Fruit fly (Drosophila melanogaster) whole organism, embryonic: Measurements from ENCODE around the gene Prm.
A peak's percentile ranks its signal among the peaks of the same experiment; 100 is the strongest.

ENCODE experiments used
- Aef1 ChIP-seq: fragments of 200-800 bp; sonication (Bioruptor generic); IDR thresholded peaks from 3 replicates; pipeline ENCODE4 v1.3.6; 2022; ENCODE audit warnings: missing biosample characterization, missing genetic modification characterization
- Antp ChIP-seq: fragments of 200-800 bp; sonication (Bioruptor generic); optimal IDR thresholded peaks from 3 replicates; lab custom pipeline; 2016; ENCODE audit warnings: missing biosample characterization, missing genetic modification characterization
- Atf3 ChIP-seq: fragments of 200-800 bp; sonication (Bioruptor generic); optimal IDR thresholded peaks from 3 replicates; lab custom pipeline; 2016; ENCODE audit warnings: missing biosample characterization, missing genetic modification characterization
- CG10209 ChIP-seq: fragments of 200-800 bp; sonication (Bioruptor generic); optimal IDR thresholded peaks from 3 replicates; lab custom pipeline; 2017; ENCODE audit warnings: missing biosample characterization, mild to moderate bottlenecking, missing genetic modification characterization, missing genetic modification reagents
- CG10979 ChIP-seq: fragments of 200-800 bp; sonication (Bioruptor generic); optimal IDR thresholded peaks from 2 replicates; lab custom pipeline; 2018; ENCODE audit warnings: missing biosample characterization, mild to moderate bottlenecking, missing genetic modification characterization, moderate library complexity
- CG12299 ChIP-seq: fragments of 200-800 bp; sonication (Bioruptor generic); optimal IDR thresholded peaks from 2 replicates; lab custom pipeline; 2018; ENCODE audit warnings: missing biosample characterization, mild to moderate bottlenecking, missing genetic modification characterization
- CG12659 ChIP-seq: fragments of 200-800 bp; sonication (Bioruptor generic); optimal IDR thresholded peaks from 3 replicates; lab custom pipeline; 2017; ENCODE audit warnings: mild to moderate bottlenecking, missing biosample characterization, missing genetic modification reagents, missing genetic modification characterization
- CG13624 ChIP-seq: fragments of 200-800 bp; sonication (Bioruptor generic); optimal IDR thresholded peaks from 2 replicates; lab custom pipeline; 2016; ENCODE audit warnings: missing biosample characterization, missing genetic modification characterization
- CG17802 ChIP-seq: fragments of 200-800 bp; sonication (Bioruptor generic); optimal IDR thresholded peaks from 2 replicates; lab custom pipeline; 2018; ENCODE audit warnings: missing biosample characterization, mild to moderate bottlenecking, missing genetic modification characterization, moderate library complexity
- CG18599 ChIP-seq: fragments of 200-800 bp; sonication (Bioruptor generic); optimal IDR thresholded peaks from 3 replicates; lab custom pipeline; 2017; ENCODE audit warnings: missing biosample characterization, missing genetic modification characterization, mild to moderate bottlenecking, moderate library complexity, missing genetic modification reagents
- CG2712 ChIP-seq: fragments of 200-800 bp; optimal IDR thresholded peaks from 3 replicates; lab custom pipeline; 2019; ENCODE audit warnings: missing biosample characterization, mild to moderate bottlenecking, missing genetic modification characterization, moderate library complexity
- CG30403 ChIP-seq: fragments of 200-800 bp; sonication (Bioruptor generic); optimal IDR thresholded peaks from 3 replicates; lab custom pipeline; 2016; ENCODE audit warnings: missing biosample characterization, missing genetic modification characterization
- CG31224 ChIP-seq: fragments of 200-800 bp; sonication (Bioruptor generic); IDR thresholded peaks from 2 replicates; pipeline ENCODE4 v1.3.6; 2022; ENCODE audit warnings: missing biosample characterization, missing genetic modification characterization
- CG32767 ChIP-seq: fragments of 200-800 bp; sonication (Bioruptor generic); IDR thresholded peaks from 2 replicates; pipeline ENCODE4 v1.3.6; 2022; ENCODE audit warnings: missing biosample characterization, missing genetic modification characterization
- CG6254 ChIP-seq: fragments of 200-800 bp; sonication (Bioruptor generic); optimal IDR thresholded peaks from 3 replicates; lab custom pipeline; 2017; ENCODE audit warnings: mild to moderate bottlenecking, missing biosample characterization, missing genetic modification reagents, missing genetic modification characterization
- CG7745 ChIP-seq: fragments of 200-800 bp; sonication (Bioruptor generic); optimal IDR thresholded peaks from 2 replicates; lab custom pipeline; 2018; ENCODE audit warnings: missing biosample characterization, mild to moderate bottlenecking, missing genetic modification characterization, moderate library complexity
- CG8290 ChIP-seq, 3 experiments: fragments of 200-800 bp; sonication (Bioruptor generic); optimal IDR thresholded peaks; 2 replicates each; lab custom pipeline; 2016 to 2019; ENCODE audit warnings: missing biosample characterization in 3 of 3, missing genetic modification characterization in 3 of 3, mild to moderate bottlenecking in 2 of 3, moderate library complexity in 1 of 3
- CG8924 ChIP-seq: fragments of 200-800 bp; optimal IDR thresholded peaks from 3 replicates; lab custom pipeline; 2019; ENCODE audit warnings: missing biosample characterization, mild to moderate bottlenecking, missing genetic modification characterization, moderate library complexity
- CHES-1-like ChIP-seq: fragments of 200-800 bp; sonication (Bioruptor generic); optimal IDR thresholded peaks from 2 replicates; lab custom pipeline; 2016; ENCODE audit warnings: missing biosample characterization, missing genetic modification characterization
- Dad ChIP-seq: fragments of 200-800 bp; sonication (Bioruptor generic); optimal IDR thresholded peaks from 3 replicates; lab custom pipeline; 2016; ENCODE audit warnings: missing biosample characterization, missing genetic modification characterization
- Ets97D ChIP-seq: fragments of 200-800 bp; sonication (Bioruptor generic); optimal IDR thresholded peaks from 3 replicates; lab custom pipeline; 2016; ENCODE audit warnings: missing biosample characterization, missing genetic modification characterization
- Fer1 ChIP-seq: fragments of 200-800 bp; sonication (Bioruptor generic); optimal IDR thresholded peaks from 2 replicates; lab custom pipeline; 2017; ENCODE audit warnings: missing biosample characterization, mild to moderate bottlenecking, missing genetic modification characterization
- HLH54F ChIP-seq: fragments of 200-800 bp; sonication (Bioruptor generic); optimal IDR thresholded peaks from 3 replicates; lab custom pipeline; 2016; ENCODE audit warnings: missing biosample characterization, missing genetic modification characterization
- HLHmδ ChIP-seq: fragments of 200-800 bp; sonication (Bioruptor generic); optimal IDR thresholded peaks from 2 replicates; lab custom pipeline; 2018; ENCODE audit warnings: missing biosample characterization, mild to moderate bottlenecking, missing genetic modification characterization, moderate library complexity
- Hr51 ChIP-seq, 2 experiments: fragments of 200-800 bp; sonication (Bioruptor generic); optimal IDR thresholded peaks; 2 replicates in 1 of 2; 3 replicates in 1 of 2; lab custom pipeline; 2016 to 2018; ENCODE audit warnings: missing biosample characterization in 2 of 2, missing genetic modification characterization in 2 of 2, mild to moderate bottlenecking in 1 of 2, moderate library complexity in 1 of 2
- Mad ChIP-seq: fragments of 200-800 bp; sonication (Bioruptor generic); optimal IDR thresholded peaks from 2 replicates; lab custom pipeline; 2016; ENCODE audit warnings: missing biosample characterization, missing genetic modification characterization
- Nf-YA ChIP-seq: fragments of 200-800 bp; sonication (Bioruptor generic); IDR thresholded peaks from 2 replicates; pipeline ENCODE4 v1.3.6; 2022; ENCODE audit warnings: missing biosample characterization, missing genetic modification characterization
- Opbp ChIP-seq: fragments of 200-800 bp; sonication (Bioruptor generic); IDR thresholded peaks from 3 replicates; pipeline ENCODE4 v1.3.6; 2022; ENCODE audit warnings: missing biosample characterization, missing genetic modification characterization; ENCODE audit not compliant: partially characterized antibody
- Scr ChIP-seq: fragments of 200-800 bp; sonication (Bioruptor generic); IDR thresholded peaks from 2 replicates; pipeline ENCODE4 v1.3.6; 2022; ENCODE audit warnings: missing biosample characterization, missing genetic modification characterization; ENCODE audit not compliant: partially characterized antibody
- Sox102F ChIP-seq: fragments of 200-800 bp; sonication (Bioruptor generic); optimal IDR thresholded peaks from 2 replicates; lab custom pipeline; 2018; ENCODE audit warnings: missing biosample characterization, mild to moderate bottlenecking, missing genetic modification characterization, moderate library complexity
- Spps ChIP-seq: fragments of 200-800 bp; sonication (Bioruptor generic); optimal IDR thresholded peaks from 2 replicates; lab custom pipeline; 2018; ENCODE audit warnings: missing biosample characterization, mild to moderate bottlenecking, missing genetic modification characterization
- Usf ChIP-seq: fragments of 200-800 bp; sonication (Bioruptor generic); optimal IDR thresholded peaks from 2 replicates; lab custom pipeline; 2017; ENCODE audit warnings: missing genotype, missing biosample characterization, missing genetic modification characterization
- aop ChIP-seq: fragments of 200-800 bp; sonication (Bioruptor generic); IDR thresholded peaks from 2 replicates; pipeline ENCODE4 v1.3.6; 2022; ENCODE audit warnings: missing biosample characterization, missing genetic modification characterization
- bigmax ChIP-seq: fragments of 200-800 bp; sonication (Bioruptor generic); optimal IDR thresholded peaks from 2 replicates; lab custom pipeline; 2018; ENCODE audit warnings: missing biosample characterization, mild to moderate bottlenecking, missing genetic modification characterization
- crp ChIP-seq, 2 experiments: fragments of 200-800 bp; sonication (Bioruptor generic); optimal IDR thresholded peaks; 2 replicates in 1 of 2; 3 replicates in 1 of 2; lab custom pipeline; 2017; ENCODE audit warnings: missing biosample characterization in 2 of 2, missing genetic modification characterization in 2 of 2, mild to moderate bottlenecking in 1 of 2, moderate library complexity in 1 of 2
- dm ChIP-seq: fragments of 200-800 bp; sonication (Bioruptor generic); optimal IDR thresholded peaks from 3 replicates; lab custom pipeline; 2016; ENCODE audit warnings: missing biosample characterization, missing genetic modification characterization
- ftz-f1 ChIP-seq: fragments of 200-800 bp; sonication (Bioruptor generic); optimal IDR thresholded peaks from 2 replicates; lab custom pipeline; 2016; ENCODE audit warnings: missing biosample characterization, missing genetic modification characterization
- fu2 ChIP-seq: fragments of 200-800 bp; sonication (Bioruptor generic); optimal IDR thresholded peaks from 2 replicates; lab custom pipeline; 2016; ENCODE audit warnings: missing biosample characterization, missing genetic modification characterization
- gce ChIP-seq: fragments of 200-800 bp; sonication (Bioruptor generic); IDR thresholded peaks from 3 replicates; pipeline ENCODE4 v1.3.6; 2022; ENCODE audit warnings: missing biosample characterization, missing genetic modification characterization
- gcm ChIP-seq: fragments of 200-800 bp; sonication (Bioruptor generic); optimal IDR thresholded peaks from 2 replicates; lab custom pipeline; 2019; ENCODE audit warnings: missing biosample characterization, mild to moderate bottlenecking, missing genetic modification characterization, moderate library complexity
- kay ChIP-seq: fragments of 200-800 bp; sonication (Bioruptor generic); optimal IDR thresholded peaks from 2 replicates; lab custom pipeline; 2016; ENCODE audit warnings: missing biosample characterization, missing genetic modification characterization
- pum ChIP-seq: fragments of 200-800 bp; sonication (Bioruptor generic); optimal IDR thresholded peaks from 2 replicates; lab custom pipeline; 2016; ENCODE audit warnings: missing biosample characterization, missing genetic modification characterization
- rib ChIP-seq: fragments of 200-800 bp; sonication (Bioruptor generic); IDR thresholded peaks from 2 replicates; pipeline ENCODE4 v1.3.6; 2022; ENCODE audit warnings: missing biosample characterization, missing genetic modification characterization
- ro ChIP-seq: fragments of 200-800 bp; sonication (Bioruptor generic); IDR thresholded peaks from 2 replicates; pipeline ENCODE4 v1.3.6; 2022; ENCODE audit warnings: missing biosample characterization, missing genetic modification characterization
- sd ChIP-seq: fragments of 200-800 bp; sonication (Bioruptor generic); optimal IDR thresholded peaks from 3 replicates; lab custom pipeline; 2018; ENCODE audit warnings: missing biosample characterization, mild to moderate bottlenecking, missing genetic modification characterization, moderate library complexity
- sima ChIP-seq: fragments of 200-800 bp; sonication (Bioruptor generic); optimal IDR thresholded peaks from 2 replicates; lab custom pipeline; 2016; ENCODE audit warnings: missing biosample characterization, missing genetic modification characterization
- slp2 ChIP-seq: fragments of 200-800 bp; sonication (Bioruptor generic); optimal IDR thresholded peaks from 2 replicates; lab custom pipeline; 2016; ENCODE audit warnings: missing biosample characterization, missing genetic modification characterization
- tio ChIP-seq: fragments of 200-800 bp; sonication (Bioruptor generic); optimal IDR thresholded peaks from 2 replicates; lab custom pipeline; 2017; ENCODE audit warnings: missing biosample characterization, missing genetic modification characterization, inconsistent platforms
- toy ChIP-seq: fragments of 200-800 bp; sonication (Bioruptor generic); IDR thresholded peaks from 2 replicates; pipeline ENCODE4 v1.3.6; 2022; ENCODE audit warnings: missing biosample characterization, missing genetic modification characterization
- wek ChIP-seq: fragments of 200-800 bp; sonication (Bioruptor generic); optimal IDR thresholded peaks from 3 replicates; lab custom pipeline; 2018; ENCODE audit warnings: missing biosample characterization, mild to moderate bottlenecking, missing genetic modification characterization, moderate library complexity
- zen2 ChIP-seq: fragments of 200-800 bp; sonication (Bioruptor generic); IDR thresholded peaks from 3 replicates; pipeline ENCODE4 v1.3.6; 2022; ENCODE audit warnings: missing biosample characterization, missing genetic modification characterization; ENCODE audit not compliant: partially characterized antibody

Prm gene

dm6 chr3L:8765493-8765892 is 20.4 kb upstream of the Prm start (continued):
- no peak for TF ChIP-seq CG10209 (GFP tag; lab: Kevin White, UChicago)
- TF ChIP-seq Atf3 (GFP tag; lab: Kevin White, UChicago), result no peak
- TF ChIP-seq kay (GFP tag; lab: Kevin White, UChicago), result no peak
- TF ChIP-seq Fer1 (GFP tag; lab: Kevin White, UChicago), result no peak
- no peak for TF ChIP-seq Usf (GFP tag; lab: Kevin White, UChicago)
- no peak for TF ChIP-seq HLHmδ (GFP tag; lab: Kevin White, UChicago)
- TF ChIP-seq ftz-f1 (GFP tag; lab: Kevin White, UChicago), result no peak
- no peak for TF ChIP-seq CHES-1-like (GFP tag; lab: Kevin White, UChicago)
- no peak for TF ChIP-seq Scr (GFP tag; lab: Robert Waterston, UW)
- TF ChIP-seq Dad (GFP tag; lab: Kevin White, UChicago), result no peak
- TF ChIP-seq rib (GFP tag; lab: Robert Waterston, UW), result no peak
- TF ChIP-seq CG6254 (GFP tag; lab: Kevin White, UChicago), result no peak
- TF ChIP-seq CG17802 (tag; lab: Kevin White, UChicago), result peak; percentile 5
- no peak for TF ChIP-seq toy (GFP tag; lab: Robert Waterston, UW)
- no peak for TF ChIP-seq sima
- no peak for TF ChIP-seq Mad (GFP tag; lab: Kevin White, UChicago)
- no peak for TF ChIP-seq CG30403 (GFP tag; lab: Kevin White, UChicago)
- TF ChIP-seq Antp (GFP tag; lab: Kevin White, UChicago), result no peak
- no peak for TF ChIP-seq Aef1
- no peak for TF ChIP-seq tio (GFP tag; lab: Kevin White, UChicago)
- no peak for TF ChIP-seq CG13624 (GFP tag; lab: Kevin White, UChicago)
- TF ChIP-seq zen2 (GFP tag; lab: Robert Waterston, UW), result no peak
- TF ChIP-seq gce, result peak; percentile 78; the same call in 2 of the 3 replicates
- no peak for TF ChIP-seq CG10979
- TF ChIP-seq Sox102F (GFP tag; lab: Kevin White, UChicago), result peak; percentile 6
- no peak for TF ChIP-seq fu2 (GFP tag; lab: Kevin White, UChicago)
- TF ChIP-seq Opbp (GFP tag; lab: Robert Waterston, UW), result no peak
- TF ChIP-seq CG32767 (GFP tag; lab: Robert Waterston, UW), result no peak; the same call in 1 of the 2 replicates
- no peak for TF ChIP-seq HLH54F (GFP tag; lab: Kevin White, UChicago)
- TF ChIP-seq CG12659, result no peak
- no peak for TF ChIP-seq dm
- no peak for TF ChIP-seq CG31224 (GFP tag; lab: Robert Waterston, UW)
- no peak for TF ChIP-seq bigmax (GFP tag; lab: Kevin White, UChicago)
- TF ChIP-seq ro (GFP tag; lab: Robert Waterston, UW), result no peak
- no peak for TF ChIP-seq pum
- TF ChIP-seq CG12299 (tag; lab: Kevin White, UChicago), result no peak
- TF ChIP-seq wek, result no peak
- TF ChIP-seq Spps (tag; lab: Kevin White, UChicago), result peak; percentile 58
- TF ChIP-seq gcm (GFP tag; lab: Kevin White, UChicago), result no peak
- TF ChIP-seq slp2 (GFP tag; lab: Kevin White, UChicago), result no peak
- no peak for TF ChIP-seq CG8924 (tag; lab: Kevin White, UChicago)
- TF ChIP-seq Hr51 (GFP tag; optimal IDR thresholded peaks at IDR 0.05; lab: Kevin White, UChicago), result no peak
- TF ChIP-seq CG8290 (GFP tag; optimal IDR thresholded peaks at IDR 0.05; lab: Kevin White, UChicago), result no peak
- no peak for TF ChIP-seq CG8290 (tag; optimal IDR thresholded peaks at IDR 0.05; lab: Kevin White, UChicago)
- TF ChIP-seq crp (GFP tag; optimal IDR thresholded peaks at IDR 0.05; lab: Kevin White, UChicago), result no peak
- no peak for TF ChIP-seq Ets97D
- TF ChIP-seq CG2712 (tag; lab: Kevin White, UChicago), result no peak
- TF ChIP-seq CG18599 (GFP tag; lab: Kevin White, UChicago), result no peak
- no peak for TF ChIP-seq sd (tag; lab: Kevin White, UChicago)
- peak; percentile 19; the same call in 1 of the 2 replicates for TF ChIP-seq Nf-YA
- no peak for TF ChIP-seq aop (GFP tag; lab: Robert Waterston, UW)
- no peak for TF ChIP-seq CG7745
